Worm (Caenorhabditis elegans): Measurements from ENCODE around the gene B0564.2.

DNA sequence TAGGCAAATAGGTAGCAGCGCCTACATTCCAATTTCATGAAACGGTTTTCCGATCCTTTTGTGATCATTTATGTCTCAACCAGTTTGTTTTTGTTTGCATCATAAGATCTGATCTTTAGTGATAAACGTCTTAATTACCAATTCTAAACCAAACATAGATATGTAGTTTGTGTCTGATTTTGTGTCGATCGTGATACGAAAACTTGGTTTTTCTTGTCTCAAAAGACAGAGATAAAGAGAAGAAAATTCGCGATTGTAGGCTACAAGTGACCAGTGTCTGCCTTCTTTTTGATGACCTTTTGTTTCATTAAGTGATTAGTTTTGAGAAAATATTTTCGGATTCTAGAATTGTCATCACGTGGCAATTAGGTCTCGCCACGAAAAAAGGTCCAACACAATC, 27.3 kb upstream of the B0564.2 start:
- TF ChIP-seq pha-4 (tag; optimal IDR thresholded peaks at IDR 0.05) = no peak
- no peak for TF ChIP-seq hlh-15 (tag; optimal IDR thresholded peaks at IDR 0.05)
- TF ChIP-seq nfya-1 (tag; optimal IDR thresholded peaks at IDR 0.05) = no peak
- TF ChIP-seq fkh-10 (GFP tag; optimal IDR thresholded peaks at IDR 0.05) = no peak
- no peak for TF ChIP-seq dmd-4 (tag; optimal IDR thresholded peaks at IDR 0.05; ENCODE audit: borderline replicate concordance)
- no peak for TF ChIP-seq elt-2 (tag; optimal IDR thresholded peaks at IDR 0.05)
- no peak for TF ChIP-seq pha-2 (tag; optimal IDR thresholded peaks at IDR 0.05)
- no peak for TF ChIP-seq nhr-11 (tag; optimal IDR thresholded peaks at IDR 0.05)
- no peak for TF ChIP-seq hlh-8 (tag; optimal IDR thresholded peaks at IDR 0.05)
- no peak for TF ChIP-seq T23F11.4 (GFP tag; optimal IDR thresholded peaks at IDR 0.05)
- TF ChIP-seq pqm-1 (tag; optimal IDR thresholded peaks at IDR 0.05) = no peak
- TF ChIP-seq fax-1 (tag; optimal IDR thresholded peaks at IDR 0.05) = no peak
- no peak for TF ChIP-seq ceh-2 (tag; optimal IDR thresholded peaks at IDR 0.05)
- TF ChIP-seq sox-4 (tag; optimal IDR thresholded peaks at IDR 0.05) = no peak
